Worm (Caenorhabditis elegans) whole organism, mixed stage, embryonic: ENCODE results near the gene T28C6.11.

ENCODE experiments used
- bed-3 ChIP-seq: fragments of 200-800 bp; sonication (Bioruptor generic); optimal IDR thresholded peaks from 3 replicates; lab custom pipeline; 2018; ENCODE audit warnings: mild to moderate bottlenecking, missing genetic modification characterization, moderate library complexity, missing compliant biosample characterization
- blmp-1 ChIP-seq: fragments of 150-350 bp; optimal IDR thresholded peaks from 2 replicates; lab custom pipeline; 2014; ENCODE audit warnings: missing biosample characterization, missing genetic modification characterization
- ceh-39 ChIP-seq: fragments of 150-350 bp; optimal IDR thresholded peaks from 2 replicates; lab custom pipeline; 2014; ENCODE audit warnings: missing biosample characterization, missing genetic modification characterization
- ceh-43 ChIP-seq: fragments of 200-800 bp; sonication (Bioruptor generic); optimal IDR thresholded peaks from 2 replicates; lab custom pipeline; 2018; ENCODE audit warnings: mild to moderate bottlenecking, missing genetic modification characterization, moderate library complexity, missing compliant biosample characterization
- ceh-83 ChIP-seq: fragments of 200-800 bp; sonication (Bioruptor generic); optimal IDR thresholded peaks from 2 replicates; lab custom pipeline; 2018; ENCODE audit warnings: mild to moderate bottlenecking, missing genetic modification characterization, missing compliant biosample characterization
- ces-1 ChIP-seq: fragments of 150-350 bp; optimal IDR thresholded peaks from 2 replicates; lab custom pipeline; 2014; ENCODE audit warnings: missing biosample characterization, missing genetic modification reagents, missing genetic modification characterization
- cnd-1 ChIP-seq: fragments of 200-800 bp; sonication (Bioruptor generic); optimal IDR thresholded peaks from 2 replicates; lab custom pipeline; 2018; ENCODE audit warnings: mild to moderate bottlenecking, missing genetic modification characterization, missing compliant biosample characterization
- drap-1 ChIP-seq: fragments of 200-800 bp; sonication (Bioruptor generic); optimal IDR thresholded peaks from 3 replicates; lab custom pipeline; 2018; ENCODE audit warnings: mild to moderate bottlenecking, missing genetic modification characterization, missing compliant biosample characterization
- elt-3 ChIP-seq: fragments of 150-350 bp; optimal IDR thresholded peaks from 2 replicates; lab custom pipeline; 2014; ENCODE audit warnings: missing biosample characterization, missing genetic modification characterization
- flh-1 ChIP-seq: fragments of 200-800 bp; sonication (Bioruptor generic); optimal IDR thresholded peaks from 2 replicates; lab custom pipeline; 2018; ENCODE audit warnings: mild to moderate bottlenecking, missing genetic modification characterization, moderate library complexity, missing compliant biosample characterization
- ham-2 ChIP-seq: fragments of 200-800 bp; sonication (Bioruptor generic); optimal IDR thresholded peaks from 2 replicates; lab custom pipeline; 2018; ENCODE audit warnings: mild to moderate bottlenecking, missing genetic modification characterization, missing compliant biosample characterization
- hlh-1 ChIP-seq: fragments of 150-350 bp; optimal IDR thresholded peaks from 2 replicates; lab custom pipeline; 2014; ENCODE audit warnings: missing biosample characterization, missing genetic modification reagents, missing genetic modification characterization
- lin-13 ChIP-seq: fragments of 150-350 bp; optimal IDR thresholded peaks from 2 replicates; lab custom pipeline; 2014; ENCODE audit warnings: missing biosample characterization, missing genetic modification characterization
- lin-32 ChIP-seq: fragments of 200-800 bp; sonication (Bioruptor generic); optimal IDR thresholded peaks from 2 replicates; lab custom pipeline; 2018; ENCODE audit warnings: mild to moderate bottlenecking, missing genetic modification characterization, missing compliant biosample characterization
- lsy-2 ChIP-seq: fragments of 150-350 bp; optimal IDR thresholded peaks from 2 replicates; lab custom pipeline; 2014; ENCODE audit warnings: missing biosample characterization, missing genetic modification characterization
- mab-5 ChIP-seq: fragments of 150-350 bp; optimal IDR thresholded peaks from 2 replicates; lab custom pipeline; 2014; ENCODE audit warnings: missing biosample characterization, missing genetic modification characterization
- mep-1 ChIP-seq: fragments of 150-350 bp; optimal IDR thresholded peaks from 2 replicates; lab custom pipeline; 2017; ENCODE audit warnings: missing biosample characterization, missing genetic modification reagents, missing genetic modification characterization, inconsistent platforms
- mls-2 ChIP-seq: sonication (generic microtip); optimal IDR thresholded peaks from 2 replicates; lab custom pipeline; 2016; ENCODE audit warnings: mild to moderate bottlenecking, missing genetic modification characterization, moderate library complexity, missing compliant biosample characterization
- nhr-12 ChIP-seq: fragments of 150-350 bp; optimal IDR thresholded peaks from 2 replicates; lab custom pipeline; 2014; ENCODE audit warnings: missing biosample characterization, missing genetic modification characterization
- nhr-2 ChIP-seq: fragments of 150-350 bp; optimal IDR thresholded peaks from 2 replicates; lab custom pipeline; 2014; ENCODE audit warnings: missing biosample characterization, missing genetic modification characterization
- nhr-237 ChIP-seq: fragments of 150-350 bp; optimal IDR thresholded peaks from 2 replicates; lab custom pipeline; 2014; ENCODE audit warnings: missing biosample characterization, missing genetic modification characterization
- nhr-28 ChIP-seq: fragments of 150-350 bp; optimal IDR thresholded peaks from 2 replicates; lab custom pipeline; 2014; ENCODE audit warnings: missing biosample characterization, missing genetic modification characterization
- nhr-76 ChIP-seq: sonication (generic microtip); optimal IDR thresholded peaks from 2 replicates; lab custom pipeline; 2017; ENCODE audit warnings: missing biosample characterization, missing genetic modification characterization
- pha-4 ChIP-seq: fragments of 150-350 bp; optimal IDR thresholded peaks from 2 replicates; lab custom pipeline; 2018; ENCODE audit warnings: missing biosample characterization, missing genetic modification reagents, missing genetic modification characterization
- snpc-4 ChIP-seq: fragments of 150-350 bp; optimal IDR thresholded peaks from 2 replicates; lab custom pipeline; 2014; ENCODE audit warnings: missing biosample characterization, missing genetic modification characterization
- sptf-1 ChIP-seq: sonication (generic microtip); optimal IDR thresholded peaks from 2 replicates; lab custom pipeline; 2017; ENCODE audit warnings: mild to moderate bottlenecking, missing genetic modification characterization, moderate library complexity, missing compliant biosample characterization
- tbx-8 ChIP-seq: fragments of 200-800 bp; sonication (Bioruptor generic); optimal IDR thresholded peaks from 2 replicates; lab custom pipeline; 2018; ENCODE audit warnings: mild to moderate bottlenecking, missing genetic modification characterization, moderate library complexity, missing compliant biosample characterization
- unc-120 ChIP-seq: sonication (generic microtip); optimal IDR thresholded peaks from 2 replicates; lab custom pipeline; 2017; ENCODE audit warnings: missing genetic modification characterization, missing compliant biosample characterization; ENCODE audit not compliant: poor library complexity, severe bottlenecking
- unc-39 ChIP-seq: fragments of 150-350 bp; optimal IDR thresholded peaks from 2 replicates; lab custom pipeline; 2014; ENCODE audit warnings: missing biosample characterization, missing genetic modification characterization
- unc-62 ChIP-seq: fragments of 150-350 bp; optimal IDR thresholded peaks from 2 replicates; lab custom pipeline; 2014; ENCODE audit warnings: missing biosample characterization, missing genetic modification reagents, missing genetic modification characterization
- zip-8 ChIP-seq: fragments of 150-350 bp; optimal IDR thresholded peaks from 2 replicates; lab custom pipeline; 2014; ENCODE audit warnings: missing biosample characterization, missing genetic modification characterization
- ztf-11 ChIP-seq: fragments of 150-350 bp; optimal IDR thresholded peaks from 2 replicates; lab custom pipeline; 2014; ENCODE audit warnings: missing biosample characterization, missing genetic modification characterization

Gene T28C6.11

DNA sequence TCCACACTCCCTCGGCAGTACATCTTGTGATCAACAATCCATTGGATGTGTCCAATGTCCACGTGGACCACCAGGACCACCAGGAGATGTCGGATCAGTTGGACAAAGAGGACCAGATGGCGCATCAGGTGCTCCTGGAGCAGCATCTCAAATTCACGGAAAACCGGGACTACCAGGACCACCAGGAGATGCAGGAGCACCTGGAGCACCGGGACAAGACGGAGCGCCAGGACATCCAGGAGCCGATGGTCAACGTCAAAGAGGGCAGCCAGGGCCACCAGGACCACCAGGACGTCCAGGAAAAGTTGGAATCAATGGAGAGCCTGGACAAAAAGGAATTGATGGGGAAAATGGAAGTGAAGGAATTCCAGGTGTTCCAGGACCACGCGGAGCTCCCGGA, 8.9 kb upstream of the T28C6.11 start:
- TF ChIP-seq unc-39, result no peak
- no peak for TF ChIP-seq nhr-28 (tag; lab: Kevin White, UChicago)
- no peak for TF ChIP-seq ceh-43
- no peak for TF ChIP-seq lin-32 (GFP tag; lab: Kevin White, UChicago)
- TF ChIP-seq tbx-8, result no peak
- TF ChIP-seq cnd-1 (tag; lab: Kevin White, UChicago), result no peak
- TF ChIP-seq nhr-237 (tag; lab: Kevin White, UChicago), result no peak
- TF ChIP-seq zip-8 (tag; lab: Kevin White, UChicago), result no peak
- no peak for TF ChIP-seq mls-2
- no peak for TF ChIP-seq unc-62 (GFP tag; lab: Kevin White, UChicago)
- TF ChIP-seq ces-1, result no peak
- no peak for TF ChIP-seq snpc-4
- TF ChIP-seq unc-120 (tag; lab: Kevin White, UChicago), result no peak

DNA sequence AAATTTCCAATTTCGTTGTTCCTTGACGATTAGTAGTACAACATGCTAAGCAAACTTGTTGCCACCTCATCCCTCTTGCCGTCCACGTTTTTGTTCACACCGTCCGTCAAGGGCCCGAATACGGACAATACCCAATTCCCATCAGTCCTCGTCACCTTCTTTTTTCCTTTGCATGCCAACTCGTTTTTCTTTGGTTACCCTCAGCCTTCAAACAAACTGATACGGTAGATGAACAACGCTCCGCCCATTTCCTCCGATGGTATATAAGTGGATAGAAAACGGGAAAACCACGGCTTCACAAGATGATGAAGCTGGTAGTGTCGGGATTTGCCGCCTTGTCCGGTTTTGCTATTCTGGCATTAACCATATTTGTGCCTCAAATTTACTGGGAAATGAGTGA, 7.9 kb upstream of the T28C6.11 start, which contains the start of gene col-118:
Gene col-118 (plus strand): TSS at position 301 of the 400 bp plus-strand sequence.
- TF ChIP-seq ceh-43 (no peak), pha-4 (tag; lab: Kevin White, UChicago) (no peak), lin-32 (GFP tag; lab: Kevin White, UChicago) (no peak), flh-1 (GFP tag; lab: Kevin White, UChicago) (no peak), elt-3 (tag; lab: Kevin White, UChicago) (no peak), unc-62 (GFP tag; lab: Kevin White, UChicago) (no peak), ztf-11 (no peak), mep-1 (no peak)

ce11 chrIV:8845922-8846321, 5.9 kb upstream of the T28C6.11 start:
- no peak for TF ChIP-seq lin-32 (GFP tag; lab: Kevin White, UChicago)
- no peak for TF ChIP-seq bed-3 (GFP tag; lab: Kevin White, UChicago)
- TF ChIP-seq nhr-237 (tag; lab: Kevin White, UChicago), result no peak
- TF ChIP-seq pha-4 (tag; lab: Kevin White, UChicago), result no peak
- no peak for TF ChIP-seq elt-3 (tag; lab: Kevin White, UChicago)
- TF ChIP-seq ces-1, result no peak
- TF ChIP-seq unc-39, result no peak
- TF ChIP-seq unc-62 (GFP tag; lab: Kevin White, UChicago), result no peak
- TF ChIP-seq hlh-1, result no peak
- no peak for TF ChIP-seq ceh-39 (tag; lab: Kevin White, UChicago)
- TF ChIP-seq mab-5 (tag; lab: Kevin White, UChicago), result no peak
- no peak for TF ChIP-seq mls-2
- no peak for TF ChIP-seq ham-2 (GFP tag; lab: Kevin White, UChicago)
- TF ChIP-seq zip-8 (tag; lab: Kevin White, UChicago), result no peak
- no peak for TF ChIP-seq nhr-12 (tag; lab: Kevin White, UChicago)

DNA sequence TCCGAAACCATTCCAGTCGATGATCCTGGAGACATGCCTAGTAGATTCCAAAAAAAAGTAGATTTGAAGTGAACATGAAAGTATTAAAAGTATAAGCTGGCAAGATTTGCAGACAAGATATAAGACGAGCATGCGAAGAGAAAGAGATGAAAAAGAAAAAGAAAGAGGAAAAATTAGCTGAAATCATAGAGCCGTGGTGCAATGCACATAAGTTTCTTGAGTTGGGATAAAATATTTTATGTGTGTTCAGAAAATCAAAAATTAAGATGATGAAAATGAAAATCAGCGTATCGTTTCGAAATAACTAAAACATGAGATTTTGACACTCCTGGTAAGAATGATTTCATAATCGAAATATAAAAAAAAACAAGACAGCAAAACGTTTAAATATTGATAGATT, 4.4 kb upstream of the T28C6.11 start, which contains the start of gene T11B7.2:
Gene T11B7.2 (minus strand): TSS at position 101 of the 400 bp plus-strand sequence.
- TF ChIP-seq nhr-28 (tag; lab: Kevin White, UChicago) (no peak), unc-120 (tag; lab: Kevin White, UChicago) (no peak), nhr-76 (tag; lab: Kevin White, UChicago) (no peak), elt-3 (tag; lab: Kevin White, UChicago) (no peak), snpc-4 (no peak), flh-1 (GFP tag; lab: Kevin White, UChicago) (no peak), zip-8 (tag; lab: Kevin White, UChicago) (no peak), unc-62 (GFP tag; lab: Kevin White, UChicago) (no peak)

DNA sequence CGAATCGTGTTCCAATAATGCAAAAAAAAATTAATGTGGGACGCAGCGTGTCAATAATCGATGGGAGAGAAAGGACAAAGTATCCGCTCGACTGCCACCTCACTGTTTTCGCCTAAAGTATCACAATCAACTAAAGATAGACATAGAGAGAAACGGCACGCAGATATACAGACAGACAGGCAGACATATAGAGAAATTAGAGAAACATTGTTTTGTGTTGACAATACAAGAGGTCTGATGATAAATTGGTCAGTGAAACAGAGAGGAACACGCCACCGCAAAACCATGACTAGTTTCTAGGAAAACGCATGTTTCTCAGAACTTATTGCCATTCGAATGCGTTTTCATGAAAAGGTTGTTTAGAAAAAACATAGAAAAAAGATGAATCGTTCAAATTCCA, 9.5 kb downstream of the T28C6.11 start, which contains the start of gene T28C6.8:
Gene T28C6.8 (minus strand): TSS at position 137 of the 400 bp plus-strand sequence.
- TF ChIP-seq zip-8 (tag; lab: Kevin White, UChicago) (no peak), ztf-11 (no peak), ceh-39 (tag; lab: Kevin White, UChicago) (no peak), snpc-4 (no peak), lin-13 (tag; lab: Kevin White, UChicago) (no peak), pha-4 (tag; lab: Kevin White, UChicago) (no peak)

DNA sequence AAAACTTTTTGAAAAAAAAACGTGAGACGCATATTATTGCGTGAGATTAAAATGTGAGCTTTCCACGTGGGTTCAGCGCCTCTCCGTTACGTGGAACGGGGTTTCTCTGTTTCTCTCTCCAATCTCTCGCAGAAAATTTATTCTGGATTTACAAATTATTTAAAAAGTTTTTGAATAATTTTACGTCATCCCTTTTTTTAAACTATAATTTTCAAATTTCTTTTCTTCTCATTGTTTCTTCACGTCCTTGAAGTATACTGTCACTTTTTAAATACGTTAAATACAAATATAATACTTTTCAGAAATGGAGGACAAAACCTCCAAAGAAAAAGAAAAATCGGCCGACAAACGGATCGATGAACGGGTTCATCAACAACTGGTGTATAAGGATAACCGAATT, 12.6 kb downstream of the T28C6.11 start, which contains the start of gene T28C6.7:
Gene T28C6.7 (plus strand): TSS at position 301 of the 400 bp plus-strand sequence.
- TF ChIP-seq drap-1 (no peak), cnd-1 (tag; lab: Kevin White, UChicago) (no peak), sptf-1 (tag; lab: Kevin White, UChicago) (no peak), hlh-1 (no peak), nhr-2 (no peak), unc-39 (no peak), ham-2 (GFP tag; lab: Kevin White, UChicago) (no peak), ces-1 (no peak), blmp-1 (tag; lab: Kevin White, UChicago) (no peak), mab-5 (tag; lab: Kevin White, UChicago) (no peak), bed-3 (GFP tag; lab: Kevin White, UChicago) (no peak), ceh-39 (tag; lab: Kevin White, UChicago) (no peak), flh-1 (GFP tag; lab: Kevin White, UChicago) (no peak), lin-13 (tag; lab: Kevin White, UChicago) (no peak), ceh-83 (GFP tag; lab: Kevin White, UChicago) (no peak), mls-2 (no peak), nhr-12 (tag; lab: Kevin White, UChicago) (no peak), unc-62 (GFP tag; lab: Kevin White, UChicago) (no peak), ceh-43 (no peak), lsy-2 (tag; lab: Kevin White, UChicago) (no peak)
